Fruit fly (Drosophila melanogaster): ENCODE data around the gene CG18814.

- TF ChIP-seq dmrt99B (tag; optimal IDR thresholded peaks at IDR 0.05) = no peak
- no peak for TF ChIP-seq CG17568 (GFP tag; optimal IDR thresholded peaks at IDR 0.05)
- TF ChIP-seq Hmr (GFP tag; optimal IDR thresholded peaks at IDR 0.05) = no peak
- TF ChIP-seq CG16863 (GFP tag; optimal IDR thresholded peaks at IDR 0.05) = no peak
- no peak for TF ChIP-seq gce (GFP tag; IDR thresholded peaks at IDR 0.05)
- TF ChIP-seq Atf6 (GFP tag; IDR thresholded peaks at IDR 0.05) = no peak
- no peak for TF ChIP-seq Gug (GFP tag; IDR thresholded peaks at IDR 0.05)
- no peak for TF ChIP-seq Dll (GFP tag; IDR thresholded peaks at IDR 0.05; ENCODE audit: partially characterized antibody)
- TF ChIP-seq Tbp (GFP tag; optimal IDR thresholded peaks at IDR 0.05) = no peak
- TF ChIP-seq disco-r (GFP tag; optimal IDR thresholded peaks at IDR 0.05) = no peak
- no peak for TF ChIP-seq inv (GFP tag; IDR thresholded peaks at IDR 0.05; ENCODE audit: partially characterized antibody)
- TF ChIP-seq CG10209 (GFP tag; optimal IDR thresholded peaks at IDR 0.05) = no peak
- no peak for TF ChIP-seq unc-4 (GFP tag; IDR thresholded peaks at IDR 0.05; ENCODE audit: partially characterized antibody)
- TF ChIP-seq CG8290 (GFP tag; optimal IDR thresholded peaks at IDR 0.05) = no peak
- no peak for TF ChIP-seq CG8290 (tag; optimal IDR thresholded peaks at IDR 0.05)
These were observed 40.1 kb upstream of the CG18814 start, which contains the start of gene CG33061 for dm6 chr3L:16329495-16329894.

All from whole organism, embryonic.